Fruit fly (Drosophila melanogaster): ENCODE data around the gene Tango4.

The Tango4 gene

dm6 chrX:12012149-12013097, 8.4 kb upstream of the Tango4 start, which contains the start of the genes CG1492 and regucalcin:
CG1492 (minus strand) TSS chrX:12012211.
regucalcin (plus strand) TSS chrX:12012377.
- no peak for TF ChIP-seq Mnt (GFP tag; optimal IDR thresholded peaks at IDR 0.05)
- peak; percentile 65 for TF ChIP-seq kay (GFP tag; ENCODE audit: borderline replicate concordance)
- TF ChIP-seq bab1 (GFP tag; optimal IDR thresholded peaks at IDR 0.05) = peak; percentile 16
- TF ChIP-seq tj (GFP tag; optimal IDR thresholded peaks at IDR 0.05) = peak; percentile 48
- TF ChIP-seq toe (GFP tag; optimal IDR thresholded peaks at IDR 0.05) = no peak
- peak; percentile 12 for TF ChIP-seq Crg-1 (GFP tag; optimal IDR thresholded peaks at IDR 0.05)
- no peak for TF ChIP-seq cnc (optimal IDR thresholded peaks at IDR 0.05)
- no peak for TF ChIP-seq CG1620 (GFP tag; optimal IDR thresholded peaks at IDR 0.05)
- no peak for TF ChIP-seq CG11617 (GFP tag; optimal IDR thresholded peaks at IDR 0.05)
- TF ChIP-seq CG7045 (GFP tag; optimal IDR thresholded peaks at IDR 0.05) = no peak
- peak; percentile 81 for TF ChIP-seq ovo (GFP tag; optimal IDR thresholded peaks at IDR 0.05)
- peak; percentile 40 for TF ChIP-seq pad (GFP tag; optimal IDR thresholded peaks at IDR 0.05)

dm6 chrX:12013098-12013493, 7.8 kb upstream of the Tango4 start:
- TF ChIP-seq pad (GFP tag; optimal IDR thresholded peaks at IDR 0.05) (no peak), Mnt (GFP tag; optimal IDR thresholded peaks at IDR 0.05) (no peak), cnc (optimal IDR thresholded peaks at IDR 0.05) (no peak), CG33017 (tag; optimal IDR thresholded peaks at IDR 0.05) (no peak), CG1620 (GFP tag; optimal IDR thresholded peaks at IDR 0.05) (no peak), CG7101 (tag; optimal IDR thresholded peaks at IDR 0.05) (no peak), Crg-1 (GFP tag; optimal IDR thresholded peaks at IDR 0.05) (no peak), CG5204 (GFP tag; optimal IDR thresholded peaks at IDR 0.05) (no peak)

DNA sequence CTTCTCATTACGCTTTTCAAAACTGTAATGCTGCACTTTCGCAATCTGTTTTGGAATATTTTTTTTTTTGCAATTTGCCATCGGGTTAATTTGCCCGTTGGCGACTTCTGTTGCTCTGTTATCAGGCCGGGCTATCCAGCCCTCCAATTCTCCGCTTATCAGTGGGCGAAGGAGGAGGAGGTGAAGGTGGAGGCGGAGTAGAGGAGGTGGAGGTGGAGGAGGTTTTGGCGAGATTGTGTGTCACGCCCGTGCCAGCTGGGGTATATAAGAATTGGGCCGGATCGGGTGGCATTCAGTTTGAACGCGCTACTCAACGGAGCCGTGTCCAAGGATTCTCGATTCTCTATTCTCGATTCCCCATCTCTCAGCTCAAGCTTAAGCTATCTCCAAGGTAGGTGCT, 6.7 kb upstream of the Tango4 start:
- TF ChIP-seq CG7101 (tag; optimal IDR thresholded peaks at IDR 0.05) (no peak), CG7045 (GFP tag; optimal IDR thresholded peaks at IDR 0.05) (no peak), cnc (optimal IDR thresholded peaks at IDR 0.05) (no peak), tj (GFP tag; optimal IDR thresholded peaks at IDR 0.05) (no peak), CG12768 (GFP tag; optimal IDR thresholded peaks at IDR 0.05) (no peak), kay (GFP tag; ENCODE audit: borderline replicate concordance) (peak; percentile 95)

DNA sequence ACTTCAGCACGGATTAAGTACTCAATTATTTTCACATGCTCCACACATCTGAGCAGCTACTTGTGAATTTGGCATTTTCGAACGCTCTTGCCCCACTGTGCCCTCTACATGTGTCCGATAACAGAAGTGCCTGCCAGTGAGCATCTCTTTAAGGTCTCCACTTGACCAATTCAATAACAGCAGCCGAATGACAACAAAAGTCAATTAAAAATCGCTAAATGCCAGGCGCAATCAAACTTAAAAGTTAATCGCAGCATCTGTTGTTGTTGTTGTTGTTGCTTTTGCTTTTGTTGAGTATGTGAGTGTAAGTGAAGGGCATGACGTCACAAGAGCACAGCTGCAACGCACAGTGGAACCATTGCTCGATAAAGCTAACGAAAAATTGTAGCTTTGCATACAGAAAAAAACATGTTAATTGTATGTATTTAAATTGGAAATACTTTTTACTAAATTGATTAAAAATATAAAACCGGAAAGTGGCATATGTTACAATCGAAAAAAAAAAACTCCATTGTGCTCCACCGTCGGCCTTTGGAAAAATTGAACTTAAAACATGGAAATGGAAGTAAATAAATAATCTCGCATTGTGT, 6.0 kb upstream of the Tango4 start:
- TF ChIP-seq kay (GFP tag; ENCODE audit: borderline replicate concordance) (peak; percentile 83), CG1620 (GFP tag; optimal IDR thresholded peaks at IDR 0.05) (peak; percentile 21), CG7101 (tag; optimal IDR thresholded peaks at IDR 0.05) (no peak), CG7045 (GFP tag; optimal IDR thresholded peaks at IDR 0.05) (no peak), CG12768 (GFP tag; optimal IDR thresholded peaks at IDR 0.05) (no peak), bab1 (GFP tag; optimal IDR thresholded peaks at IDR 0.05) (no peak), Crg-1 (GFP tag; optimal IDR thresholded peaks at IDR 0.05) (no peak), CG14711 (tag; optimal IDR thresholded peaks at IDR 0.05) (peak; percentile 17), Mnt (GFP tag; optimal IDR thresholded peaks at IDR 0.05) (peak; percentile 11), CG11617 (GFP tag; optimal IDR thresholded peaks at IDR 0.05) (peak; percentile 34), tj (GFP tag; optimal IDR thresholded peaks at IDR 0.05) (no peak), Clk (GFP tag; optimal IDR thresholded peaks at IDR 0.05) (no peak), pad (GFP tag; optimal IDR thresholded peaks at IDR 0.05) (no peak), Hr96 (GFP tag; optimal IDR thresholded peaks at IDR 0.05) (no peak)

dm6 chrX:12017815-12018439, 2.9 kb upstream of the Tango4 start, which contains the start of gene Chrac-16:
Chrac-16 (minus strand) TSS chrX:12017961.
- no peak for TF ChIP-seq tj (GFP tag; optimal IDR thresholded peaks at IDR 0.05)
- no peak for TF ChIP-seq Mnt (GFP tag; optimal IDR thresholded peaks at IDR 0.05)
- no peak for TF ChIP-seq CG7101 (tag; optimal IDR thresholded peaks at IDR 0.05)
- no peak for TF ChIP-seq Clk (GFP tag; optimal IDR thresholded peaks at IDR 0.05)
- TF ChIP-seq CG7045 (GFP tag; optimal IDR thresholded peaks at IDR 0.05) = no peak
- TF ChIP-seq Hr96 (GFP tag; optimal IDR thresholded peaks at IDR 0.05) = no peak
- no peak for TF ChIP-seq CG14711 (tag; optimal IDR thresholded peaks at IDR 0.05)
- TF ChIP-seq kay (GFP tag; ENCODE audit: borderline replicate concordance) = no peak
- no peak for TF ChIP-seq Crg-1 (GFP tag; optimal IDR thresholded peaks at IDR 0.05)
- TF ChIP-seq CG1620 (GFP tag; optimal IDR thresholded peaks at IDR 0.05) = no peak

DNA sequence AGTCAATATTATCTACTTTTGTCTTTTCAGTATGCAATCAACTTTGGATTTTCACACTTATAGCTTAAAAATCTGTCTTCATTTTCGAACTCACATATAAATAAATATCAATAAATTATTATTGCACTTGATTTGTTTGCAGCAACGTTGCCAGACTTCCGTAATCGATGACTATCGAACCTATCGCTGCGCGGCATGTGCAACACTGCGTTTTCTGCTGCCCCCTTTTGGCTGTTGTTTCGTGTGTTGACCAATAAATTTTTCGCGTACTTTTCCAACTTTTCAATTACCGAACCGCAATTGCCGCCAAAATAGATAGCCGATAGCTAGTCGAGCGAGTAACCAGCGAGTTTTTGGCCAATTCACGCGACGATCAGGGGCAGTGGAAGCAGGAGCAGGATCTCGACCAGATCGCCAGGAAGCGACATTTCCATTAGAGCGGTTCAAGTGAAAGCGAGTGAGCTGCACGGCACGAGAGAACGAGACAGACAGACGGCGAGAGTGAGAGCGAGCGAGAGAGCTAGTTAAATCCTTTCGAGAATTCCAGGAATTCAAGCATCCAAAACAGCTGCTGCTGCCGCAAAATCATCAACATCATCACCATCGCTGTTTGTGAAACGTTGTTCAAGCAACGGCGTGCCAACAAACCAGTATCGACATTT, 2.3 kb upstream of the Tango4 start, which contains the start of gene Lsm12a:
Gene Lsm12a, plus strand, starts transcription at position 201 of the 662 bp plus-strand sequence.
- TF ChIP-seq CG1620 (GFP tag; optimal IDR thresholded peaks at IDR 0.05) = no peak
- no peak for TF ChIP-seq pad (GFP tag; optimal IDR thresholded peaks at IDR 0.05)
- peak; percentile 4 for TF ChIP-seq bab1 (GFP tag; optimal IDR thresholded peaks at IDR 0.05)
- TF ChIP-seq tj (GFP tag; optimal IDR thresholded peaks at IDR 0.05) = no peak
- TF ChIP-seq CG5204 (GFP tag; optimal IDR thresholded peaks at IDR 0.05) = no peak
- TF ChIP-seq CG14711 (tag; optimal IDR thresholded peaks at IDR 0.05) = no peak
- TF ChIP-seq kay (GFP tag; ENCODE audit: borderline replicate concordance) = no peak
- TF ChIP-seq Hr96 (GFP tag; optimal IDR thresholded peaks at IDR 0.05) = no peak
- TF ChIP-seq CG11617 (GFP tag; optimal IDR thresholded peaks at IDR 0.05) = no peak
- TF ChIP-seq CG7101 (tag; optimal IDR thresholded peaks at IDR 0.05) = no peak
- TF ChIP-seq Mnt (GFP tag; optimal IDR thresholded peaks at IDR 0.05) = peak; percentile 31
- TF ChIP-seq Crg-1 (GFP tag; optimal IDR thresholded peaks at IDR 0.05) = no peak
- TF ChIP-seq Clk (GFP tag; optimal IDR thresholded peaks at IDR 0.05) = no peak
